Worm (Caenorhabditis elegans): ENCODE results near the gene sru-22.

DNA sequence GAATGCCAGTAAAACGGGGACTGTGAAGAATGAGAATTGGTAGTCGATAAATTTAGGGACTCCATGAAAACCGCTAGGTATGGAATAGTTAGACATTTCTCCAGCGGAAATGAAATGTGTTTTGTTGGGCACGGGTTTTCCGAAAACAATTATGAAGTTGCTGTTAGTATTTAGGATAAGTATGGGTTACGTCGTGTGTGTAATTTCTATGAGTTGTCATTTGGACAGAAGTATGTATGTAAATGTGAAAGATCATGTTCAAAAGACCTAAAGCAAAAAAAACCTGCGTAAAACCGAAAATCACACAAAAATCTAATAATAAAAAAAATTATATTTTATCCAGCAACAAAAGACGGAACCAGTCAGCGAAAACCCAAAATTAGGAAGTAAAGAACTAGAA is 2.3 kb downstream of the sru-22 start, which contains the start of gene sru-23:
- no peak for TF ChIP-seq dao-5 (tag; optimal IDR thresholded peaks at IDR 0.05)
- TF ChIP-seq W03F9.2 (tag; optimal IDR thresholded peaks at IDR 0.05), result no peak
